Worm (Caenorhabditis elegans): ENCODE measurements around the gene vps-16.

DNA sequence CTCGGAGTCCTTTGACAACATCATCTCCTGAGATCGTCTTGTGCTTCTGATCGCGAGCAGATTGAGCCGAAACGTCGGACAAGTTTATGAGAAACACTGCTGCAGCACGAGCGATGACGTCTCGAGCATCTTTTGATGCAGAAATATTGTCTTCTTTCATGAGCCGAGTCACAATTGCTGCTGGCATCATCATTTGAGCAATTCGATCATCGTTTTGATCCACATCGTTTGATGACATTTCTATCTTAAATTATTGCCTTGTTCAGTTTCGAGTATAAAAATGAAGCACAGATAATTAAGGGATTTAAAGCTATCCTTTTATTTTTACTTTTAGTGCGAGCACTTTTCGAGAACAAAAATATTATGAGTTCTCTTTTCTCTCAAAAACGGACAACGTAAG lies 29.6 kb downstream of the vps-16 start, which contains the start of gene T26A5.8:
- TF ChIP-seq ztf-23 (GFP tag; IDR thresholded peaks at IDR 0.05), result no peak
- no peak for TF ChIP-seq flt-1 (GFP tag; IDR thresholded peaks at IDR 0.05)
- no peak for TF ChIP-seq tab-1 (GFP tag; IDR thresholded peaks at IDR 0.05)

Measured in whole organism, midembryonic.